Worm (Caenorhabditis elegans): ENCODE measurements around the gene chil-21.

ce11 chrII:9412086-9412608, 49.6 kb downstream of the chil-21 start, which contains the start of gene arrd-3:
- TF ChIP-seq mes-4 (tag; optimal IDR thresholded peaks at IDR 0.05) (no peak), B0336.3 (GFP tag; IDR thresholded peaks at IDR 0.05) (no peak)
